Worm (Caenorhabditis elegans) whole organism, mixed stage, embryonic: ENCODE results near the gene R08C7.11.

ENCODE experiments used
- M03D4.4 ChIP-seq: sonication (generic microtip); optimal IDR thresholded peaks from 2 replicates; lab custom pipeline; 2017; ENCODE audit warnings: mild to moderate bottlenecking, missing genetic modification characterization, missing compliant biosample characterization
- bed-3 ChIP-seq: fragments of 200-800 bp; sonication (Bioruptor generic); optimal IDR thresholded peaks from 3 replicates; lab custom pipeline; 2018; ENCODE audit warnings: mild to moderate bottlenecking, missing genetic modification characterization, moderate library complexity, missing compliant biosample characterization
- blmp-1 ChIP-seq: fragments of 150-350 bp; optimal IDR thresholded peaks from 2 replicates; lab custom pipeline; 2014; ENCODE audit warnings: missing biosample characterization, missing genetic modification characterization
- ceh-39 ChIP-seq: fragments of 150-350 bp; optimal IDR thresholded peaks from 2 replicates; lab custom pipeline; 2014; ENCODE audit warnings: missing biosample characterization, missing genetic modification characterization
- ceh-83 ChIP-seq: fragments of 200-800 bp; sonication (Bioruptor generic); optimal IDR thresholded peaks from 2 replicates; lab custom pipeline; 2018; ENCODE audit warnings: mild to moderate bottlenecking, missing genetic modification characterization, missing compliant biosample characterization
- cnd-1 ChIP-seq: fragments of 200-800 bp; sonication (Bioruptor generic); optimal IDR thresholded peaks from 2 replicates; lab custom pipeline; 2018; ENCODE audit warnings: mild to moderate bottlenecking, missing genetic modification characterization, missing compliant biosample characterization
- drap-1 ChIP-seq: fragments of 200-800 bp; sonication (Bioruptor generic); optimal IDR thresholded peaks from 3 replicates; lab custom pipeline; 2018; ENCODE audit warnings: mild to moderate bottlenecking, missing genetic modification characterization, missing compliant biosample characterization
- elt-1 ChIP-seq: sonication (generic microtip); optimal IDR thresholded peaks from 2 replicates; lab custom pipeline; 2017; ENCODE audit warnings: missing genetic modification characterization, mild to moderate bottlenecking, missing compliant biosample characterization, antibody characterized with exemption, moderate library complexity, borderline replicate concordance; ENCODE audit not compliant: insufficient read depth
- elt-3 ChIP-seq: fragments of 150-350 bp; optimal IDR thresholded peaks from 2 replicates; lab custom pipeline; 2014; ENCODE audit warnings: missing biosample characterization, missing genetic modification characterization
- flh-1 ChIP-seq: fragments of 200-800 bp; sonication (Bioruptor generic); optimal IDR thresholded peaks from 2 replicates; lab custom pipeline; 2018; ENCODE audit warnings: mild to moderate bottlenecking, missing genetic modification characterization, moderate library complexity, missing compliant biosample characterization
- hlh-1 ChIP-seq: fragments of 150-350 bp; optimal IDR thresholded peaks from 2 replicates; lab custom pipeline; 2014; ENCODE audit warnings: missing biosample characterization, missing genetic modification reagents, missing genetic modification characterization
- lin-13 ChIP-seq: fragments of 150-350 bp; optimal IDR thresholded peaks from 2 replicates; lab custom pipeline; 2014; ENCODE audit warnings: missing biosample characterization, missing genetic modification characterization
- lin-32 ChIP-seq: fragments of 200-800 bp; sonication (Bioruptor generic); optimal IDR thresholded peaks from 2 replicates; lab custom pipeline; 2018; ENCODE audit warnings: mild to moderate bottlenecking, missing genetic modification characterization, missing compliant biosample characterization
- lsy-2 ChIP-seq: fragments of 150-350 bp; optimal IDR thresholded peaks from 2 replicates; lab custom pipeline; 2014; ENCODE audit warnings: missing biosample characterization, missing genetic modification characterization
- mab-5 ChIP-seq: fragments of 150-350 bp; optimal IDR thresholded peaks from 2 replicates; lab custom pipeline; 2014; ENCODE audit warnings: missing biosample characterization, missing genetic modification characterization
- mep-1 ChIP-seq: fragments of 150-350 bp; optimal IDR thresholded peaks from 2 replicates; lab custom pipeline; 2017; ENCODE audit warnings: missing biosample characterization, missing genetic modification reagents, missing genetic modification characterization, inconsistent platforms
- mls-2 ChIP-seq: sonication (generic microtip); optimal IDR thresholded peaks from 2 replicates; lab custom pipeline; 2016; ENCODE audit warnings: mild to moderate bottlenecking, missing genetic modification characterization, moderate library complexity, missing compliant biosample characterization
- nhr-12 ChIP-seq: fragments of 150-350 bp; optimal IDR thresholded peaks from 2 replicates; lab custom pipeline; 2014; ENCODE audit warnings: missing biosample characterization, missing genetic modification characterization
- nhr-237 ChIP-seq: fragments of 150-350 bp; optimal IDR thresholded peaks from 2 replicates; lab custom pipeline; 2014; ENCODE audit warnings: missing biosample characterization, missing genetic modification characterization
- nhr-28 ChIP-seq: fragments of 150-350 bp; optimal IDR thresholded peaks from 2 replicates; lab custom pipeline; 2014; ENCODE audit warnings: missing biosample characterization, missing genetic modification characterization
- nhr-76 ChIP-seq: sonication (generic microtip); optimal IDR thresholded peaks from 2 replicates; lab custom pipeline; 2017; ENCODE audit warnings: missing biosample characterization, missing genetic modification characterization
- pha-4 ChIP-seq: fragments of 150-350 bp; optimal IDR thresholded peaks from 2 replicates; lab custom pipeline; 2018; ENCODE audit warnings: missing biosample characterization, missing genetic modification reagents, missing genetic modification characterization
- sem-2 ChIP-seq: fragments of 200-800 bp; sonication (Bioruptor generic); optimal IDR thresholded peaks from 2 replicates; lab custom pipeline; 2018; ENCODE audit warnings: mild to moderate bottlenecking, missing genetic modification characterization, missing compliant biosample characterization
- snpc-4 ChIP-seq: fragments of 150-350 bp; optimal IDR thresholded peaks from 2 replicates; lab custom pipeline; 2014; ENCODE audit warnings: missing biosample characterization, missing genetic modification characterization
- sptf-1 ChIP-seq: sonication (generic microtip); optimal IDR thresholded peaks from 2 replicates; lab custom pipeline; 2017; ENCODE audit warnings: mild to moderate bottlenecking, missing genetic modification characterization, moderate library complexity, missing compliant biosample characterization
- tbx-8 ChIP-seq: fragments of 200-800 bp; sonication (Bioruptor generic); optimal IDR thresholded peaks from 2 replicates; lab custom pipeline; 2018; ENCODE audit warnings: mild to moderate bottlenecking, missing genetic modification characterization, moderate library complexity, missing compliant biosample characterization
- unc-120 ChIP-seq: sonication (generic microtip); optimal IDR thresholded peaks from 2 replicates; lab custom pipeline; 2017; ENCODE audit warnings: missing genetic modification characterization, missing compliant biosample characterization; ENCODE audit not compliant: poor library complexity, severe bottlenecking
- unc-39 ChIP-seq: fragments of 150-350 bp; optimal IDR thresholded peaks from 2 replicates; lab custom pipeline; 2014; ENCODE audit warnings: missing biosample characterization, missing genetic modification characterization
- unc-62 ChIP-seq: fragments of 150-350 bp; optimal IDR thresholded peaks from 2 replicates; lab custom pipeline; 2014; ENCODE audit warnings: missing biosample characterization, missing genetic modification reagents, missing genetic modification characterization
- zip-8 ChIP-seq: fragments of 150-350 bp; optimal IDR thresholded peaks from 2 replicates; lab custom pipeline; 2014; ENCODE audit warnings: missing biosample characterization, missing genetic modification characterization
- ztf-11 ChIP-seq: fragments of 150-350 bp; optimal IDR thresholded peaks from 2 replicates; lab custom pipeline; 2014; ENCODE audit warnings: missing biosample characterization, missing genetic modification characterization

R08C7.11 gene

ce11 chrIV:4423026-4423425 is 31.7 kb downstream of the R08C7.11 start:
- no peak for TF ChIP-seq nhr-76
- no peak for TF ChIP-seq unc-39 (tag; lab: Kevin White, UChicago)
- TF ChIP-seq cnd-1 (tag; lab: Kevin White, UChicago) = no peak
- TF ChIP-seq bed-3 = no peak
- no peak for TF ChIP-seq elt-1 (tag; lab: Kevin White, UChicago)
- TF ChIP-seq nhr-237 (tag; lab: Kevin White, UChicago) = no peak
- no peak for TF ChIP-seq nhr-12
- no peak for TF ChIP-seq ceh-39 (tag; lab: Kevin White, UChicago)
- TF ChIP-seq unc-62 (GFP tag; lab: Kevin White, UChicago) = no peak

ce11 chrIV:4422029-4422428 is 32.7 kb downstream of the R08C7.11 start, which contains the start of gene clec-175:
TSS of gene clec-175 (plus strand) at chrIV:4422329.
- TF ChIP-seq unc-120 (tag; lab: Kevin White, UChicago) = no peak
- no peak for TF ChIP-seq ceh-39 (tag; lab: Kevin White, UChicago)
- TF ChIP-seq mep-1 (tag; lab: Kevin White, UChicago) = no peak
- no peak for TF ChIP-seq M03D4.4 (tag; lab: Kevin White, UChicago)

DNA sequence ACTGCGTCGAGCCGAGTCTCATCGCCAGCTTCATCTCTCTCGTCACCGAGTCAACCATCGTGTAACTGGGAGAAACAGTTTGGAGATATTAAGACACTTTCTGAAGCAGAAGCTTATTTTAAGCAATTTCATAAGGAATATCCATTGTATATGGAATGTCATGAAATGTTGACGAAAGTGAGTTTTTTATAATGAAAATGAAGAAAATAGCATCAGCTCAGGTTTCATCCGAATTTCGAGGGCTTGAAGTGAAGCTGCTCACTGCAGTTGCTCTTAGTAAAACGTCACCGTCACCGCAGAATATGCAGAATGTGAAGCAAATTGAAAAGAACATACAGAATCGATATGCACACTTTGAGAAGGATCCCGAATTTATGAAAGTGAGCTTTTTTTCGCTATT is 41.6 kb downstream of the R08C7.11 start:
- TF ChIP-seq lin-32 (GFP tag; lab: Kevin White, UChicago) (no peak), sptf-1 (tag; lab: Kevin White, UChicago) (no peak), zip-8 (no peak), elt-3 (no peak), drap-1 (GFP tag; lab: Kevin White, UChicago) (no peak), unc-39 (tag; lab: Kevin White, UChicago) (no peak), tbx-8 (GFP tag; lab: Kevin White, UChicago) (no peak), bed-3 (no peak), ceh-83 (GFP tag; lab: Kevin White, UChicago) (no peak), unc-62 (GFP tag; lab: Kevin White, UChicago) (no peak), elt-1 (tag; lab: Kevin White, UChicago) (no peak), flh-1 (no peak), snpc-4 (tag; lab: Kevin White, UChicago) (no peak), pha-4 (no peak), lin-13 (tag; lab: Kevin White, UChicago) (no peak), nhr-28 (tag; lab: Kevin White, UChicago) (no peak), M03D4.4 (tag; lab: Kevin White, UChicago) (no peak), lsy-2 (tag; lab: Kevin White, UChicago) (no peak)

ce11 chrIV:4411948-4412335 is 42.8 kb downstream of the R08C7.11 start:
- TF ChIP-seq pha-4 = no peak
- TF ChIP-seq sem-2 (GFP tag; lab: Kevin White, UChicago) = peak; percentile 0
- no peak for TF ChIP-seq sptf-1 (tag; lab: Kevin White, UChicago)

ce11 chrIV:4411311-4411947 is 43.3 kb downstream of the R08C7.11 start:
- TF ChIP-seq nhr-76 (no peak), sptf-1 (tag; lab: Kevin White, UChicago) (no peak), hlh-1 (no peak), zip-8 (no peak), pha-4 (no peak), drap-1 (GFP tag; lab: Kevin White, UChicago) (no peak)

- TF ChIP-seq tbx-8 (GFP tag; lab: Kevin White, UChicago) (no peak), ztf-11 (no peak), unc-39 (tag; lab: Kevin White, UChicago) (no peak), nhr-237 (tag; lab: Kevin White, UChicago) (no peak), mep-1 (tag; lab: Kevin White, UChicago) (no peak), lsy-2 (tag; lab: Kevin White, UChicago) (no peak), mls-2 (no peak), snpc-4 (tag; lab: Kevin White, UChicago) (no peak), mab-5 (tag; lab: Kevin White, UChicago) (no peak), lin-13 (tag; lab: Kevin White, UChicago) (no peak), ceh-83 (GFP tag; lab: Kevin White, UChicago) (no peak), blmp-1 (no peak), elt-3 (no peak), drap-1 (GFP tag; lab: Kevin White, UChicago) (no peak), unc-120 (tag; lab: Kevin White, UChicago) (no peak), bed-3 (no peak), nhr-12 (no peak)
These were observed 44.2 kb downstream of the R08C7.11 start for ce11 chrIV:4410526-4410925.
